Worm (Caenorhabditis elegans) whole organism, late embryonic: Measurements from ENCODE around the gene kmo-2.

Experiments
- ceh-19 ChIP-seq: fragments of 200-800 bp; sonication (Bioruptor generic); optimal IDR thresholded peaks from 2 replicates; lab custom pipeline; 2018; ENCODE audit warnings: mild to moderate bottlenecking, missing genetic modification characterization, missing compliant biosample characterization
- elt-2 ChIP-seq: sonication (generic microtip); optimal IDR thresholded peaks from 2 replicates; lab custom pipeline; 2016; ENCODE audit warnings: missing genetic modification reagents, missing genetic modification characterization, missing compliant biosample characterization
- gmeb-2 ChIP-seq: sonication (generic microtip); optimal IDR thresholded peaks from 2 replicates; lab custom pipeline; 2016; ENCODE audit warnings: missing genetic modification characterization, inconsistent platforms, missing compliant biosample characterization
- hlh-30 ChIP-seq: sonication (generic microtip); optimal IDR thresholded peaks from 2 replicates; lab custom pipeline; 2017; ENCODE audit warnings: antibody characterized with exemption, missing genetic modification characterization, missing compliant biosample characterization; ENCODE audit not compliant: insufficient read depth
- pag-3 ChIP-seq: sonication (generic microtip); optimal IDR thresholded peaks from 2 replicates; lab custom pipeline; 2016; ENCODE audit warnings: missing compliant biosample characterization, missing genetic modification characterization, borderline replicate concordance
- pha-4 ChIP-seq: fragments of 150-350 bp; optimal IDR thresholded peaks from 2 replicates; lab custom pipeline; 2018; ENCODE audit warnings: missing biosample characterization, missing genetic modification reagents, missing genetic modification characterization
- pqm-1 ChIP-seq: sonication (generic microtip); optimal IDR thresholded peaks from 2 replicates; lab custom pipeline; 2016; ENCODE audit warnings: missing genetic modification characterization, missing compliant biosample characterization
- unc-3 ChIP-seq, 2 experiments: fragments of 200-800 bp in 1 of 2; sonication (Bioruptor generic) in 1 of 2; sonication (generic microtip) in 1 of 2; conservative IDR thresholded peaks in 1 of 2; optimal IDR thresholded peaks in 1 of 2; 2 replicates each; pipeline versions ENCODE4 v1.3.6 to Lab custom; 2016 to 2022; ENCODE audit warnings: missing compliant biosample characterization in 2 of 2, missing genetic modification characterization in 2 of 2, missing genetic modification reagents in 1 of 2

DNA sequence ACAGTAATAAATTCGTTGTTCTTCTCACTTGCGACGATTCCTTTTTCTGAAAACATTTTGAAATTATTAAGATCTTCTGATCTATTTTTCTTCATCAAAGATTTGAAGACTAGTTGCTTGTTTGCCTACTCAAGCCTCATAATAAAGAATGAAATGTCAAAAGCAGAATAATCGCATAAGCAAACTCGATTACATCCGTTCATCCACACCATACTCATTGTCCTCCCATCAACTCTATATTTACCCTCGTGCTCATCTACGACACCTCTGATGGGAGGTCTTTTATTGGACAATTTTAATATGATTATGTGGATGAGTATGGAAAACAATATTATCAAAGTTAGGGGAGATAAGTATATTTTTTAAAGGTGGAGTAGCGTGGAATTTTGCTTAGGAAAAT lies 34.5 kb downstream of the kmo-2 start:
- no peak for TF ChIP-seq ceh-19
- TF ChIP-seq pha-4 (tag; lab: Kevin White, UChicago): no peak
- no peak for TF ChIP-seq unc-3 (GFP tag; conservative IDR thresholded peaks at IDR 0.05; lab: Robert Waterston, UW)
- no peak for TF ChIP-seq unc-3 (tag; optimal IDR thresholded peaks at IDR 0.05; lab: Kevin White, UChicago)
- no peak for TF ChIP-seq hlh-30 (tag; lab: Kevin White, UChicago)
- TF ChIP-seq pag-3 (tag; lab: Kevin White, UChicago): no peak
- no peak for TF ChIP-seq pqm-1 (tag; lab: Kevin White, UChicago)
- TF ChIP-seq gmeb-2: no peak
- no peak for TF ChIP-seq elt-2 (tag; lab: Kevin White, UChicago)
